Worm (Caenorhabditis elegans): ENCODE measurements around the gene rheb-1.
A peak's percentile ranks its signal among the peaks of the same experiment; 100 is the strongest.

The rheb-1 gene

ce11 chrIII:9455980-9456658, at the start of gene rheb-1, which contains the start of gene spk-1:
Gene rheb-1, minus strand, starts transcription at chrIII:9456030.
Gene spk-1, plus strand, starts transcription at chrIII:9456608.
- peak; percentile 61 for TF ChIP-seq nhr-237 (tag; optimal IDR thresholded peaks at IDR 0.05)
- peak; percentile 76 for TF ChIP-seq ztf-4 (tag; optimal IDR thresholded peaks at IDR 0.05)
- peak; percentile 85 for TF ChIP-seq nhr-90 (tag; optimal IDR thresholded peaks at IDR 0.05; ENCODE audit: poor library complexity)
- peak; percentile 81 for TF ChIP-seq unc-130 (tag; optimal IDR thresholded peaks at IDR 0.05)
- peak; percentile 11 for TF ChIP-seq aha-1 (tag; optimal IDR thresholded peaks at IDR 0.05)
- TF ChIP-seq mef-2 (tag; optimal IDR thresholded peaks at IDR 0.05): peak; percentile 79
- peak; percentile 80 for TF ChIP-seq isw-1 (GFP tag; IDR thresholded peaks at IDR 0.05)
- TF ChIP-seq dpl-1 (GFP tag; optimal IDR thresholded peaks at IDR 0.05): peak; percentile 63 to 76 (median 75)
- no peak for TF ChIP-seq zag-1 (tag; optimal IDR thresholded peaks at IDR 0.05)
- TF ChIP-seq sptf-1 (tag; optimal IDR thresholded peaks at IDR 0.05): no peak
- peak; percentile 71 for TF ChIP-seq lir-3 (tag; optimal IDR thresholded peaks at IDR 0.05; ENCODE audit: poor library complexity)
- TF ChIP-seq unc-30 (tag; optimal IDR thresholded peaks at IDR 0.05): no peak
- peak; percentile 83 for TF ChIP-seq skn-1 (tag; optimal IDR thresholded peaks at IDR 0.05)
- no peak for TF ChIP-seq alr-1 (tag; optimal IDR thresholded peaks at IDR 0.05; ENCODE audit: borderline replicate concordance)
- peak; percentile 94 for TF ChIP-seq fkh-8 (tag; optimal IDR thresholded peaks at IDR 0.05)
- TF ChIP-seq pqm-1 (tag; optimal IDR thresholded peaks at IDR 0.05): no peak
- TF ChIP-seq irx-1 (tag; optimal IDR thresholded peaks at IDR 0.05): peak; percentile 57
- TF ChIP-seq nhr-85 (tag): peak; percentile 92
- peak; percentile 83 to 89 for TF ChIP-seq lin-35 (GFP tag; optimal IDR thresholded peaks at IDR 0.05)
- peak; percentile 48 for TF ChIP-seq ama-1 (optimal IDR thresholded peaks at IDR 0.05)
- no peak for TF ChIP-seq C34B4.2 (tag; optimal IDR thresholded peaks at IDR 0.05)
- peak; percentile 99 for TF ChIP-seq lsy-2 (tag; optimal IDR thresholded peaks at IDR 0.05)
- peak in 1 of 2 experiments; percentile 43 for TF ChIP-seq ztf-11 (tag; optimal IDR thresholded peaks at IDR 0.05)
- TF ChIP-seq Y116A8C.19 (tag; optimal IDR thresholded peaks at IDR 0.05; ENCODE audit: borderline replicate concordance): no peak
- no peak for TF ChIP-seq hlh-17 (GFP tag; optimal IDR thresholded peaks at IDR 0.05; ENCODE audit: borderline replicate concordance)
- peak; percentile 14 for TF ChIP-seq ceh-8 (GFP tag; optimal IDR thresholded peaks at IDR 0.05)
- peak; percentile 93 for TF ChIP-seq snu-23 (GFP tag; optimal IDR thresholded peaks at IDR 0.05)
- TF ChIP-seq ets-5 (GFP tag; IDR thresholded peaks at IDR 0.05): no peak
- TF ChIP-seq fkh-4 (tag; optimal IDR thresholded peaks at IDR 0.05; ENCODE audit: borderline replicate concordance): peak; percentile 32
- TF ChIP-seq elt-3 (tag; optimal IDR thresholded peaks at IDR 0.05): peak in 3 of 6 experiments; percentile 54 to 62 (median 59)
- TF ChIP-seq aly-2 (tag; optimal IDR thresholded peaks at IDR 0.05): no peak
- peak; percentile 58 for TF ChIP-seq nhr-11 (tag; optimal IDR thresholded peaks at IDR 0.05)
- peak; percentile 82 for TF ChIP-seq pax-3 (tag; optimal IDR thresholded peaks at IDR 0.05)
- TF ChIP-seq nhr-47 (tag; optimal IDR thresholded peaks at IDR 0.05): peak; percentile 90
- TF ChIP-seq fkh-10 (GFP tag; optimal IDR thresholded peaks at IDR 0.05): peak; percentile 53
- peak; percentile 76 for TF ChIP-seq nhr-77 (tag; optimal IDR thresholded peaks at IDR 0.05)
- TF ChIP-seq tlp-1 (tag; optimal IDR thresholded peaks at IDR 0.05): no peak
- TF ChIP-seq unc-98 (GFP tag; IDR thresholded peaks at IDR 0.05): no peak
- peak; percentile 30 for TF ChIP-seq vab-15 (tag; optimal IDR thresholded peaks at IDR 0.05)
- peak; percentile 57 for TF ChIP-seq sup-37 (GFP tag; optimal IDR thresholded peaks at IDR 0.05)
- peak; percentile 59 for TF ChIP-seq zip-4 (GFP tag; optimal IDR thresholded peaks at IDR 0.05)
- no peak for TF ChIP-seq nhr-12 (tag; optimal IDR thresholded peaks at IDR 0.05)
- TF ChIP-seq mep-1 (tag; optimal IDR thresholded peaks at IDR 0.05): peak; percentile 93
- peak; percentile 60 for TF ChIP-seq mab-9 (GFP tag; IDR thresholded peaks at IDR 0.05)
- TF ChIP-seq nhr-28 (tag; optimal IDR thresholded peaks at IDR 0.05): no peak
- no peak for TF ChIP-seq pag-3 (tag; optimal IDR thresholded peaks at IDR 0.05; ENCODE audit: borderline replicate concordance, insufficient read depth)
- no peak for TF ChIP-seq efl-3 (GFP tag; optimal IDR thresholded peaks at IDR 0.05)
- no peak for TF ChIP-seq nhr-84 (tag; optimal IDR thresholded peaks at IDR 0.05)
- peak; percentile 87 for TF ChIP-seq xbp-1 (tag; optimal IDR thresholded peaks at IDR 0.05)
- no peak for TF ChIP-seq ces-1 (GFP tag; optimal IDR thresholded peaks at IDR 0.05)
- TF ChIP-seq F16B12.6 (tag; optimal IDR thresholded peaks at IDR 0.05): peak; percentile 34
